Worm (Caenorhabditis elegans): Measurements from ENCODE around the gene ora-1.

- TF ChIP-seq unc-62 (GFP tag; optimal IDR thresholded peaks at IDR 0.05) (no peak), F55B11.4 (tag; optimal IDR thresholded peaks at IDR 0.05; ENCODE audit: borderline replicate concordance, insufficient read depth) (no peak), mxl-1 (tag; optimal IDR thresholded peaks at IDR 0.05) (no peak)
Observed at ce11 chrIV:8008137-8008536, 30.4 kb downstream of the ora-1 start.
